Worm (Caenorhabditis elegans) whole organism, L2 larva: Measurements from ENCODE around the gene mab-7.

ENCODE experiments used
- blmp-1 ChIP-seq: sonication (generic microtip); optimal IDR thresholded peaks from 2 replicates; lab custom pipeline; 2017; ENCODE audit warnings: missing genetic modification characterization, mild to moderate bottlenecking, missing compliant biosample characterization, antibody characterized with exemption, moderate library complexity; ENCODE audit not compliant: insufficient read depth
- ceh-16 ChIP-seq: fragments of 150-350 bp; optimal IDR thresholded peaks from 2 replicates; lab custom pipeline; 2014; ENCODE audit warnings: missing biosample characterization, missing genetic modification characterization
- fos-1 ChIP-seq: fragments of 150-350 bp; optimal IDR thresholded peaks from 2 replicates; lab custom pipeline; 2014; ENCODE audit warnings: missing biosample characterization, missing genetic modification characterization
- lin-11 ChIP-seq: fragments of 150-350 bp; sonication (generic microtip); optimal IDR thresholded peaks from 2 replicates; lab custom pipeline; 2014; ENCODE audit warnings: missing biosample characterization, missing genetic modification characterization, inconsistent platforms, mixed read lengths
- lin-13 ChIP-seq: fragments of 150-350 bp; optimal IDR thresholded peaks from 2 replicates; lab custom pipeline; 2014; ENCODE audit warnings: missing biosample characterization, missing genetic modification reagents, missing genetic modification characterization
- mbf-1 ChIP-seq: sonication (generic microtip); optimal IDR thresholded peaks from 2 replicates; lab custom pipeline; 2017; ENCODE audit warnings: missing biosample characterization, missing genetic modification characterization
- nhr-10 ChIP-seq: sonication (generic microtip); optimal IDR thresholded peaks from 2 replicates; lab custom pipeline; 2017; ENCODE audit warnings: missing biosample characterization, missing genetic modification characterization
- nhr-11 ChIP-seq: fragments of 150-350 bp; optimal IDR thresholded peaks from 2 replicates; lab custom pipeline; 2014; ENCODE audit warnings: missing biosample characterization, missing genetic modification characterization
- nhr-12 ChIP-seq: fragments of 150-350 bp; optimal IDR thresholded peaks from 2 replicates; lab custom pipeline; 2014; ENCODE audit warnings: missing biosample characterization, missing genetic modification characterization
- nhr-6 ChIP-seq: fragments of 150-350 bp; optimal IDR thresholded peaks from 2 replicates; lab custom pipeline; 2014; ENCODE audit warnings: missing biosample characterization, missing genetic modification characterization
- peb-1 ChIP-seq: fragments of 150-350 bp; optimal IDR thresholded peaks from 2 replicates; lab custom pipeline; 2014; ENCODE audit warnings: missing biosample characterization, missing genetic modification characterization
- snpc-4 ChIP-seq: fragments of 150-350 bp; optimal IDR thresholded peaks from 2 replicates; lab custom pipeline; 2014; ENCODE audit warnings: missing biosample characterization, missing genetic modification characterization
- unc-39 ChIP-seq: fragments of 150-350 bp; optimal IDR thresholded peaks from 2 replicates; lab custom pipeline; 2014; ENCODE audit warnings: missing biosample characterization, missing genetic modification characterization
- ztf-11 ChIP-seq: sonication (generic microtip); optimal IDR thresholded peaks from 2 replicates; lab custom pipeline; 2017; ENCODE audit warnings: missing biosample characterization, missing genetic modification characterization

DNA sequence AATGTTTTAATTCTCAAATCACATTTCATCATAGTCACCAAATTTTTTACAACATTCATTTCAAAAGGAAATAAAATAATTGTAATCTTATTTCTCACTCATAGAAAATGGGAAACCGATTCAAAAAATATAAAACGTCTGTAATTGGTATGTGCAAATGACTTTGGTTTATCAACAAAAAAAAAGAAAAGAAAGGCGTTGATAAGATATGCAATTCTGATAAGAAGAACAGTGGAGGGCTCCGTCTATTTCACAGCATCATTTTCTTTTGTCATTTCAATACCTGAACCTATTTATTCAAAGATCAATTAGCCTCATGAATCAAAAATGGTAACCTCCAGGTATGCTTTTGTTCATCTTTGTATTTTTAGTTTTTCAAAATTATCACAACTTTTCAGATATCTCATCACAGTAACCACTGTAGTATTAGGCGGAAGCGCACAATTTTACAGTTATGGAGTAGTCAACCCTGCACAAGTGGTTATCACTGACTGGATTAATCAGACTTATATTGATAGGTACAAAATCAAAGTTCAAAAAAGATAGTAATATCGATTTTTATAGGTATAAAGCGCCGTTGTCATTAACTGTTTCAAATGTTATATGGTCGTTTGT, 40.5 kb upstream of the mab-7 start, which contains the start of gene F53H8.3:
- TF ChIP-seq nhr-10 (tag; lab: Kevin White, UChicago) = no peak
- no peak for TF ChIP-seq ztf-11 (tag; lab: Kevin White, UChicago)
- no peak for TF ChIP-seq mbf-1 (tag; lab: Kevin White, UChicago)
- no peak for TF ChIP-seq ceh-16 (tag; lab: Kevin White, UChicago)
- no peak for TF ChIP-seq peb-1 (tag; lab: Kevin White, UChicago)
- TF ChIP-seq lin-13 = no peak
- TF ChIP-seq unc-39 (tag; lab: Kevin White, UChicago) = no peak
- TF ChIP-seq blmp-1 (tag; lab: Kevin White, UChicago) = no peak
- no peak for TF ChIP-seq nhr-12
- no peak for TF ChIP-seq lin-11 (tag; lab: Kevin White, UChicago)
- no peak for TF ChIP-seq nhr-11 (tag; lab: Kevin White, UChicago)
- TF ChIP-seq snpc-4 (tag; lab: Kevin White, UChicago) = no peak
- no peak for TF ChIP-seq nhr-6 (tag; lab: Kevin White, UChicago)
- peak; percentile 75 for TF ChIP-seq fos-1 (tag; lab: Kevin White, UChicago)
